Worm (Caenorhabditis elegans) whole organism, L1 larva: ENCODE measurements around the gene F46H5.4.

Experiments
- C16A3.4 ChIP-seq: fragments of 150-350 bp; optimal IDR thresholded peaks from 2 replicates; lab custom pipeline; 2014; ENCODE audit warnings: missing biosample characterization, missing genetic modification characterization
- C34B4.2 ChIP-seq: sonication (generic microtip); optimal IDR thresholded peaks from 2 replicates; lab custom pipeline; 2017; ENCODE audit warnings: mild to moderate bottlenecking, missing genetic modification characterization, missing compliant biosample characterization
- Y116A8C.19 ChIP-seq: sonication (generic microtip); optimal IDR thresholded peaks from 2 replicates; lab custom pipeline; 2016; ENCODE audit warnings: missing compliant biosample characterization, missing genetic modification characterization, borderline replicate concordance
- alr-1 ChIP-seq: fragments of 200-800 bp; sonication (Bioruptor generic); optimal IDR thresholded peaks from 2 replicates; lab custom pipeline; 2018; ENCODE audit warnings: borderline replicate concordance, mild to moderate bottlenecking, missing genetic modification characterization, missing compliant biosample characterization
- aly-2 ChIP-seq: fragments of 150-350 bp; optimal IDR thresholded peaks from 2 replicates; lab custom pipeline; 2014; ENCODE audit warnings: missing biosample characterization, missing genetic modification characterization
- blmp-1 ChIP-seq: fragments of 150-350 bp; optimal IDR thresholded peaks from 2 replicates; lab custom pipeline; 2014; ENCODE audit warnings: missing biosample characterization, missing genetic modification characterization
- ceh-88 ChIP-seq: fragments of 200-800 bp; sonication (Bioruptor generic); IDR thresholded peaks from 2 replicates; pipeline ENCODE4 v1.3.6; 2022; ENCODE audit warnings: missing genetic modification characterization, missing compliant biosample characterization
- ceh-90 ChIP-seq: sonication (generic microtip); optimal IDR thresholded peaks from 2 replicates; lab custom pipeline; 2016; ENCODE audit warnings: missing genetic modification characterization, missing compliant biosample characterization
- dpl-1 ChIP-seq, 3 experiments: fragments of 150-350 bp in 2 of 3; sonication (generic microtip) in 1 of 3; optimal IDR thresholded peaks; 2 replicates each; lab custom pipeline; 2014 to 2017; ENCODE audit warnings: missing biosample characterization in 3 of 3, missing genetic modification characterization in 3 of 3, missing genetic modification reagents in 3 of 3
- dsc-1 ChIP-seq: sonication (generic microtip); optimal IDR thresholded peaks from 2 replicates; lab custom pipeline; 2016; ENCODE audit warnings: mild to moderate bottlenecking, missing genetic modification characterization, missing compliant biosample characterization
- efl-1 ChIP-seq, 4 experiments: fragments of 150-350 bp; optimal IDR thresholded peaks in 3 of 4; peaks in 1 of 4; 1 replicate in 1 of 4; 2 replicates in 3 of 4; lab custom pipeline; 2014; ENCODE audit warnings: missing biosample characterization in 2 of 4, missing genetic modification characterization in 2 of 4, missing genetic modification reagents in 2 of 4
- egl-13 ChIP-seq: sonication (generic microtip); optimal IDR thresholded peaks from 2 replicates; lab custom pipeline; 2016; ENCODE audit warnings: missing genotype, missing genetic modification reagents, missing genetic modification characterization, missing compliant biosample characterization
- elt-2 ChIP-seq: sonication (generic microtip); optimal IDR thresholded peaks from 2 replicates; lab custom pipeline; 2016; ENCODE audit warnings: missing genetic modification characterization, mild to moderate bottlenecking, inconsistent platforms, missing compliant biosample characterization, missing genetic modification reagents
- elt-3 ChIP-seq, 6 experiments: fragments of 150-350 bp in 1 of 6; sonication (generic microtip); optimal IDR thresholded peaks; 2 replicates each; lab custom pipeline; 2017 to 2018; ENCODE audit warnings: missing biosample characterization in 6 of 6, missing genetic modification characterization in 6 of 6, inconsistent platforms in 1 of 6
- fkh-10 ChIP-seq: sonication (generic microtip); optimal IDR thresholded peaks from 2 replicates; lab custom pipeline; 2017; ENCODE audit warnings: missing biosample characterization, missing genetic modification reagents, missing genetic modification characterization
- fkh-4 ChIP-seq: sonication (generic microtip); optimal IDR thresholded peaks from 2 replicates; lab custom pipeline; 2016; ENCODE audit warnings: missing compliant biosample characterization, missing genetic modification characterization, borderline replicate concordance
- fos-1 ChIP-seq: fragments of 150-350 bp; optimal IDR thresholded peaks from 2 replicates; lab custom pipeline; 2014; ENCODE audit warnings: missing biosample characterization, missing genetic modification characterization
- grh-1 ChIP-seq: fragments of 200-800 bp; sonication (Bioruptor generic); IDR thresholded peaks from 2 replicates; pipeline ENCODE4 v1.3.6; 2022; ENCODE audit warnings: missing genetic modification reagents, missing genetic modification characterization, missing compliant biosample characterization
- hlh-17 ChIP-seq: fragments of 200-800 bp; sonication (Bioruptor generic); optimal IDR thresholded peaks from 2 replicates; lab custom pipeline; 2018; ENCODE audit warnings: missing genetic modification characterization, mild to moderate bottlenecking, missing compliant biosample characterization, moderate library complexity, borderline replicate concordance
- irx-1 ChIP-seq: sonication (generic microtip); optimal IDR thresholded peaks from 2 replicates; lab custom pipeline; 2016; ENCODE audit warnings: missing genetic modification characterization, missing compliant biosample characterization
- lin-14 ChIP-seq: fragments of 200-800 bp; sonication (Bioruptor generic); optimal IDR thresholded peaks from 2 replicates; lab custom pipeline; 2018; ENCODE audit warnings: mild to moderate bottlenecking, missing genetic modification characterization, moderate library complexity, missing compliant biosample characterization
- lin-35 ChIP-seq, 2 experiments: fragments of 150-350 bp; optimal IDR thresholded peaks; 2 replicates each; lab custom pipeline; 2014; ENCODE audit warnings: missing biosample characterization in 2 of 2, missing genetic modification characterization in 2 of 2, missing genetic modification reagents in 2 of 2
- lir-3 ChIP-seq: sonication (generic microtip); optimal IDR thresholded peaks from 2 replicates; lab custom pipeline; 2016; ENCODE audit warnings: mild to moderate bottlenecking, missing genetic modification characterization, moderate library complexity, missing compliant biosample characterization; ENCODE audit not compliant: poor library complexity
- lsy-2 ChIP-seq, 2 experiments: fragments of 150-350 bp; optimal IDR thresholded peaks; 2 replicates each; lab custom pipeline; 2014; ENCODE audit warnings: missing biosample characterization in 2 of 2, missing genetic modification characterization in 2 of 2
- mab-9 ChIP-seq: fragments of 200-800 bp; sonication (Bioruptor generic); IDR thresholded peaks from 2 replicates; pipeline ENCODE4 v1.3.6; 2022; ENCODE audit warnings: missing genetic modification reagents, missing genetic modification characterization, missing compliant biosample characterization
- mep-1 ChIP-seq: fragments of 150-350 bp; optimal IDR thresholded peaks from 2 replicates; lab custom pipeline; 2014; ENCODE audit warnings: missing biosample characterization, missing genetic modification characterization
- nhr-19 ChIP-seq: fragments of 200-800 bp; sonication (Bioruptor generic); conservative IDR thresholded peaks from 2 replicates; pipeline ENCODE4 v1.3.6; 2022; ENCODE audit warnings: missing genetic modification characterization, missing compliant biosample characterization
- nhr-20 ChIP-seq: sonication (generic microtip); optimal IDR thresholded peaks from 2 replicates; lab custom pipeline; 2016; ENCODE audit warnings: mild to moderate bottlenecking, missing genetic modification characterization, missing compliant biosample characterization
- nhr-47 ChIP-seq: sonication (generic microtip); optimal IDR thresholded peaks from 2 replicates; lab custom pipeline; 2016; ENCODE audit warnings: mild to moderate bottlenecking, missing genetic modification characterization, moderate library complexity, missing compliant biosample characterization
- nhr-71 ChIP-seq: sonication (generic microtip); optimal IDR thresholded peaks from 2 replicates; lab custom pipeline; 2016; ENCODE audit warnings: mild to moderate bottlenecking, missing genetic modification characterization, moderate library complexity, missing compliant biosample characterization
- nhr-76 ChIP-seq: sonication (generic microtip); optimal IDR thresholded peaks from 2 replicates; lab custom pipeline; 2017; ENCODE audit warnings: missing biosample characterization, missing genetic modification characterization
- nhr-85 ChIP-seq: sonication (generic microtip); peaks from one replicate; lab custom pipeline; 2016; ENCODE audit warnings: missing genetic modification characterization, inconsistent platforms, missing compliant biosample characterization
- nhr-90 ChIP-seq: sonication (generic microtip); optimal IDR thresholded peaks from 2 replicates; lab custom pipeline; 2016; ENCODE audit warnings: mild to moderate bottlenecking, missing genetic modification characterization, missing compliant biosample characterization; ENCODE audit not compliant: poor library complexity
- rnt-1 ChIP-seq: sonication (generic microtip); optimal IDR thresholded peaks from 2 replicates; lab custom pipeline; 2016; ENCODE audit warnings: mild to moderate bottlenecking, missing genetic modification characterization, moderate library complexity, missing compliant biosample characterization
- snpc-4 ChIP-seq: fragments of 150-350 bp; optimal IDR thresholded peaks from 2 replicates; lab custom pipeline; 2014; ENCODE audit warnings: missing biosample characterization, missing genetic modification characterization
- snu-23 ChIP-seq: sonication (generic microtip); optimal IDR thresholded peaks from 2 replicates; lab custom pipeline; 2016; ENCODE audit warnings: missing genetic modification characterization, missing compliant biosample characterization
- tbx-2 ChIP-seq: sonication (generic microtip); optimal IDR thresholded peaks from 2 replicates; lab custom pipeline; 2016; ENCODE audit warnings: missing genetic modification characterization, missing compliant biosample characterization
- unc-130 ChIP-seq: fragments of 150-350 bp; optimal IDR thresholded peaks from 2 replicates; lab custom pipeline; 2017; ENCODE audit warnings: missing biosample characterization, missing genetic modification characterization, inconsistent platforms
- unc-30 ChIP-seq: sonication (generic microtip); optimal IDR thresholded peaks from 2 replicates; lab custom pipeline; 2017; ENCODE audit warnings: missing biosample characterization, missing genetic modification characterization
- unc-86 ChIP-seq: sonication (generic microtip); optimal IDR thresholded peaks from 2 replicates; lab custom pipeline; 2016; ENCODE audit warnings: missing genetic modification characterization, missing compliant biosample characterization
- vab-15 ChIP-seq: sonication (generic microtip); optimal IDR thresholded peaks from 2 replicates; lab custom pipeline; 2017; ENCODE audit warnings: missing genotype, mild to moderate bottlenecking, missing genetic modification characterization, missing compliant biosample characterization
- zag-1 ChIP-seq: fragments of 150-350 bp; optimal IDR thresholded peaks from 2 replicates; lab custom pipeline; 2014; ENCODE audit warnings: missing biosample characterization, missing genetic modification characterization
- zip-4 ChIP-seq: fragments of 200-800 bp; sonication (Bioruptor generic); optimal IDR thresholded peaks from 2 replicates; lab custom pipeline; 2018; ENCODE audit warnings: mild to moderate bottlenecking, missing genetic modification characterization, moderate library complexity, missing compliant biosample characterization

F46H5.4 gene

DNA sequence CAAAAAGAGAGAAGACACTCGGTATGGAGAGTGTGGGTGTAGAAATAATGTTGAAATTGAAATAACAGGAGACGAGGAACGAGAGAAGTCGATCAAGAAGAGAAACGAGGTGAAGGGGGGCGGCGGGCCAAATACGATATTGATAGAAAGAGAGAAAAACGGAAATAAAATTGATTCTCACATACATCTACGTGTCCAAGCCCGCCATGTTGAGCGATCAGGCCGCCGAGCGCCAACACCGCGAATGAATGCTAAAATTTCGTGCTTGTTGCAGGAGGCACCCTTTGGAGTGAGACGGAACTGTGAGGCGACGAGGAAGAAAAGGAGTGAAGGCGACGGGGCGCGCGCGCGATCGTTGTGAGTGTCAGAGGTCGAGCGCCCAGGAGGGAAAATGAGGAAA is 11.5 kb downstream of the F46H5.4 start, which contains the start of gene F46H5.7:
F46H5.7 (minus strand) TSS at position 106 of the 400 bp plus-strand sequence.
- TF ChIP-seq blmp-1 (tag; lab: Kevin White, UChicago), result peak; percentile 47
- no peak for TF ChIP-seq C34B4.2 (tag; lab: Kevin White, UChicago)
- TF ChIP-seq snu-23 (GFP tag; lab: Kevin White, UChicago), result peak; percentile 15
- peak; percentile 54 for TF ChIP-seq lin-14 (GFP tag; lab: Kevin White, UChicago)
- TF ChIP-seq nhr-85 (tag; lab: Kevin White, UChicago), result peak; percentile 73
- TF ChIP-seq zip-4, result no peak
- peak in 1 of 6 experiments; percentile 15 for TF ChIP-seq elt-3 (tag; optimal IDR thresholded peaks at IDR 0.05; lab: Kevin White, UChicago)
- TF ChIP-seq dpl-1 (GFP tag; optimal IDR thresholded peaks at IDR 0.05; lab: Kevin White, UChicago), result no peak
- TF ChIP-seq egl-13 (tag; lab: Kevin White, UChicago), result no peak
- TF ChIP-seq vab-15 (tag; lab: Kevin White, UChicago), result no peak

DNA sequence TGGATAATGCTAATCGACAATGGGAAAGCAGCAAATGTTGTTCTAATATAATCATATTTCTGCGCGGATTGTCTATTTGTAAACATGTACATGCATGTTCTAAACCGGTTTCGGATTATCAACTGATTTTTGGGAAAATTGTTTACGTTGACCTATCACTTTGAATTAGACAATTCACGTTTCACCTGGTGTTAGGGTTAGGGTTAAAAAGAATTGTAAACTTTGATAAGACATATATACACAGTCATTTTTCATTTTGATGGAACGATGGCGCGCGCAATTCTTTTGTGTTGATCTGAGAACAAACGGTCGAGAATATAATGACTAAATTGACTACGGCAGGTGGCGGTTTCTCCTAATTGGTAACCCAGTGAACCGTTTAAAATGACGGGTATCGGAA is 12.3 kb downstream of the F46H5.4 start:
- TF ChIP-seq nhr-76 (tag; lab: Kevin White, UChicago), result no peak
- TF ChIP-seq lsy-2 (tag; optimal IDR thresholded peaks at IDR 0.05; lab: Kevin White, UChicago), result peak in 1 of 2 experiments; percentile 13
- peak; percentile 63 for TF ChIP-seq nhr-20 (tag; lab: Kevin White, UChicago)
- peak; percentile 8 for TF ChIP-seq unc-130
- peak in 2 of 6 experiments; percentile 46 to 74 for TF ChIP-seq elt-3 (tag; optimal IDR thresholded peaks at IDR 0.05; lab: Kevin White, UChicago)
- no peak for TF ChIP-seq aly-2 (tag; lab: Kevin White, UChicago)
- TF ChIP-seq snu-23 (GFP tag; lab: Kevin White, UChicago), result peak; percentile 46
- no peak for TF ChIP-seq vab-15 (tag; lab: Kevin White, UChicago)
- peak; percentile 38 for TF ChIP-seq nhr-90 (tag; lab: Kevin White, UChicago)
- TF ChIP-seq grh-1 (GFP tag; lab: Robert Waterston, UW), result peak; percentile 89
- peak; percentile 91 for TF ChIP-seq nhr-85 (tag; lab: Kevin White, UChicago)
- TF ChIP-seq blmp-1 (tag; lab: Kevin White, UChicago), result peak; percentile 61
- no peak for TF ChIP-seq fkh-4 (tag; lab: Kevin White, UChicago)
- peak; percentile 30 for TF ChIP-seq mep-1 (tag; lab: Kevin White, UChicago)
- peak; percentile 70 for TF ChIP-seq nhr-71
- TF ChIP-seq lin-35 (GFP tag; optimal IDR thresholded peaks at IDR 0.05; lab: Kevin White, UChicago), result peak in 1 of 2 experiments; percentile 59
- TF ChIP-seq tbx-2 (tag; lab: Kevin White, UChicago), result peak; percentile 56
- peak; percentile 3 for TF ChIP-seq C16A3.4 (tag; lab: Kevin White, UChicago)
- TF ChIP-seq ceh-88 (GFP tag; lab: Robert Waterston, UW), result no peak
- TF ChIP-seq irx-1 (tag; lab: Kevin White, UChicago), result no peak
- TF ChIP-seq nhr-19 (GFP tag; lab: Robert Waterston, UW), result peak; percentile 35
- TF ChIP-seq lin-14 (GFP tag; lab: Kevin White, UChicago), result peak; percentile 68

DNA sequence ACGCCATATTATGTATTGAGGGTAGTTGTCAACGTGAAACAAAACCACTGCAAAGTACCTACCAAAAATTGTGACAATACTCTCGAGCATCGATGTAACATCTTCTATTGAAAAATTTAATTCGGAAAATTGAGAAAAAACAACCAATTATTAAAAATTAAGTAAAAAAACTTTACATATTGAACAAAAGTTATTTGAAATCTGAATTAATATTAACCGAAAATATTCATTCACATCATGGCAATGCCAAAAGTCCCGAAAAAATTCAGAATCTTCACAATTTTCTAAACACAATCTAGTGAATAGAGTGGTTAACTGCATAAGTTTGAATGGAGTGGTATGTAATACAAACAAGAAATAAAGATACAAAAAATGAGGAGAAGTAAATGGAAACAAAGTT is 15.8 kb downstream of the F46H5.4 start, which contains the start of gene F46H5.3:
F46H5.3 (minus strand) TSS at position 101 of the 400 bp plus-strand sequence.
- no peak for TF ChIP-seq nhr-20 (tag; lab: Kevin White, UChicago)
- no peak for TF ChIP-seq alr-1 (tag; lab: Kevin White, UChicago)
- no peak for TF ChIP-seq zip-4
- TF ChIP-seq mab-9 (GFP tag; lab: Robert Waterston, UW), result no peak

- TF ChIP-seq fos-1 (tag; lab: Kevin White, UChicago), result no peak
- peak in 1 of 2 experiments; percentile 10 for TF ChIP-seq efl-1 (optimal IDR thresholded peaks at IDR 0.05; lab: Kevin White, UChicago)
- no peak for TF ChIP-seq efl-1 (GFP tag; optimal IDR thresholded peaks at IDR 0.05 in 1 of 2; lab: Kevin White, UChicago)
- peak; percentile 93 for TF ChIP-seq lin-14 (GFP tag; lab: Kevin White, UChicago)
- no peak for TF ChIP-seq nhr-90 (tag; lab: Kevin White, UChicago)
- peak; percentile 74 for TF ChIP-seq rnt-1 (tag; lab: Kevin White, UChicago)
- no peak for TF ChIP-seq ceh-90 (tag; lab: Kevin White, UChicago)
- TF ChIP-seq lsy-2 (tag; optimal IDR thresholded peaks at IDR 0.05; lab: Kevin White, UChicago), result peak; percentile 38 to 53
- TF ChIP-seq snu-23 (GFP tag; lab: Kevin White, UChicago), result peak; percentile 62
- TF ChIP-seq lir-3 (tag; lab: Kevin White, UChicago), result no peak
- TF ChIP-seq snpc-4 (tag; lab: Kevin White, UChicago), result no peak
- TF ChIP-seq zag-1 (tag; lab: Kevin White, UChicago), result no peak
- TF ChIP-seq hlh-17 (GFP tag; lab: Kevin White, UChicago), result no peak
- TF ChIP-seq unc-86 (tag; lab: Kevin White, UChicago), result no peak
- no peak for TF ChIP-seq fkh-10
- no peak for TF ChIP-seq Y116A8C.19 (tag; lab: Kevin White, UChicago)
- peak; percentile 90 for TF ChIP-seq dsc-1 (tag; lab: Kevin White, UChicago)
- no peak for TF ChIP-seq elt-2
- TF ChIP-seq nhr-76 (tag; lab: Kevin White, UChicago), result no peak
- no peak for TF ChIP-seq nhr-85 (tag; lab: Kevin White, UChicago)
- TF ChIP-seq nhr-47 (tag; lab: Kevin White, UChicago), result peak; percentile 14
- no peak for TF ChIP-seq unc-30 (tag; lab: Kevin White, UChicago)
- TF ChIP-seq C16A3.4 (tag; lab: Kevin White, UChicago), result no peak
These were observed 17.7 kb downstream of the F46H5.4 start for ce11 chrX:7236717-7237116.
